Fruit fly (Drosophila melanogaster) whole organism, prepupa: ENCODE data around the gene CG10338.

ENCODE experiments used
- Blimp-1 ChIP-seq: fragments of 200-800 bp; sonication (Bioruptor generic); optimal IDR thresholded peaks from 3 replicates; lab custom pipeline; 2017; ENCODE audit warnings: missing biosample characterization, missing genetic modification characterization, mild to moderate bottlenecking, moderate library complexity, missing genetic modification reagents
- CG10631 ChIP-seq: fragments of 200-800 bp; sonication (Bioruptor generic); optimal IDR thresholded peaks from 2 replicates; lab custom pipeline; 2016; ENCODE audit warnings: missing biosample characterization, missing genetic modification characterization
- CG10669 ChIP-seq: fragments of 200-800 bp; sonication (Bioruptor generic); optimal IDR thresholded peaks from 3 replicates; lab custom pipeline; 2018; ENCODE audit warnings: missing biosample characterization, mild to moderate bottlenecking, missing genetic modification characterization, moderate library complexity
- CG11902 ChIP-seq: fragments of 200-800 bp; sonication (Bioruptor generic); optimal IDR thresholded peaks from 3 replicates; lab custom pipeline; 2016; ENCODE audit warnings: missing biosample characterization, missing genetic modification characterization
- CG15336 ChIP-seq: fragments of 200-800 bp; sonication (Bioruptor generic); IDR thresholded peaks from 2 replicates; pipeline ENCODE4 v1.3.6; 2022; ENCODE audit warnings: missing biosample characterization, missing genetic modification characterization
- CG1621 ChIP-seq: fragments of 200-800 bp; sonication (Bioruptor generic); optimal IDR thresholded peaks from 3 replicates; lab custom pipeline; 2018; ENCODE audit warnings: missing biosample characterization, mild to moderate bottlenecking, missing genetic modification characterization
- CG16779 ChIP-seq: fragments of 200-800 bp; sonication (Bioruptor generic); optimal IDR thresholded peaks from 3 replicates; lab custom pipeline; 2017; ENCODE audit warnings: missing biosample characterization, mild to moderate bottlenecking, missing genetic modification characterization
- CG3032 ChIP-seq: fragments of 200-800 bp; optimal IDR thresholded peaks from 2 replicates; lab custom pipeline; 2019; ENCODE audit warnings: missing biosample characterization, mild to moderate bottlenecking, missing genetic modification characterization, moderate library complexity
- CG31627 ChIP-seq: fragments of 200-800 bp; sonication (Bioruptor generic); optimal IDR thresholded peaks from 3 replicates; lab custom pipeline; 2016; ENCODE audit warnings: missing biosample characterization, missing genetic modification characterization
- CG32006 ChIP-seq: fragments of 200-800 bp; sonication (Bioruptor generic); optimal IDR thresholded peaks from 3 replicates; lab custom pipeline; 2017; ENCODE audit warnings: missing biosample characterization, mild to moderate bottlenecking, missing genetic modification characterization
- CG4318 ChIP-seq: fragments of 200-800 bp; sonication (Bioruptor generic); optimal IDR thresholded peaks from 3 replicates; lab custom pipeline; 2017; ENCODE audit warnings: missing biosample characterization, mild to moderate bottlenecking, missing genetic modification characterization
- CG6163 ChIP-seq: fragments of 200-800 bp; sonication (Bioruptor generic); IDR thresholded peaks from 3 replicates; pipeline ENCODE4 v1.3.6; 2022; ENCODE audit warnings: missing biosample characterization, missing genetic modification characterization
- CG6276 ChIP-seq: fragments of 200-800 bp; sonication (Bioruptor generic); optimal IDR thresholded peaks from 2 replicates; lab custom pipeline; 2017; ENCODE audit warnings: missing biosample characterization, mild to moderate bottlenecking, missing genetic modification characterization
- CG6792 ChIP-seq: fragments of 200-800 bp; sonication (Bioruptor generic); optimal IDR thresholded peaks from 3 replicates; lab custom pipeline; 2016; ENCODE audit warnings: missing biosample characterization, missing genetic modification characterization
- CG6808 ChIP-seq: fragments of 200-800 bp; sonication (Bioruptor generic); optimal IDR thresholded peaks from 3 replicates; lab custom pipeline; 2017; ENCODE audit warnings: missing biosample characterization, missing genetic modification characterization, mild to moderate bottlenecking, moderate library complexity, missing genetic modification reagents
- CG6854 ChIP-seq: fragments of 200-800 bp; sonication (Bioruptor generic); optimal IDR thresholded peaks from 2 replicates; lab custom pipeline; 2017; ENCODE audit warnings: missing biosample characterization, mild to moderate bottlenecking, missing genetic modification characterization
- CG8119 ChIP-seq: fragments of 200-800 bp; sonication (Bioruptor generic); IDR thresholded peaks from 3 replicates; pipeline ENCODE4 v1.3.6; 2022; ENCODE audit warnings: missing biosample characterization, missing genetic modification characterization
- CG8319 ChIP-seq: fragments of 200-800 bp; sonication (Bioruptor generic); optimal IDR thresholded peaks from 3 replicates; lab custom pipeline; 2016; ENCODE audit warnings: missing biosample characterization, missing genetic modification characterization
- CG8632 ChIP-seq: fragments of 200-800 bp; sonication (Bioruptor generic); optimal IDR thresholded peaks from 3 replicates; lab custom pipeline; 2016; ENCODE audit warnings: missing biosample characterization, missing genetic modification characterization
- Eip78C ChIP-seq: fragments of 200-800 bp; sonication (Bioruptor generic); peaks from one replicate; lab custom pipeline; 2016; ENCODE audit warnings: missing biosample characterization, missing genetic modification characterization
- Eip93F ChIP-seq: fragments of 200-800 bp; sonication (Bioruptor generic); optimal IDR thresholded peaks from 2 replicates; lab custom pipeline; 2016; ENCODE audit warnings: missing biosample characterization, mild to moderate bottlenecking, missing genetic modification characterization
- Ets21C ChIP-seq: fragments of 200-800 bp; sonication (Bioruptor generic); optimal IDR thresholded peaks from 3 replicates; lab custom pipeline; 2016; ENCODE audit warnings: missing biosample characterization, missing genetic modification characterization
- Ets96B ChIP-seq: fragments of 200-800 bp; optimal IDR thresholded peaks from 2 replicates; lab custom pipeline; 2019; ENCODE audit warnings: missing biosample characterization, mild to moderate bottlenecking, missing genetic modification characterization, moderate library complexity
- Gug ChIP-seq: fragments of 200-800 bp; sonication (Bioruptor generic); IDR thresholded peaks from 2 replicates; pipeline ENCODE4 v1.3.6; 2022; ENCODE audit warnings: missing biosample characterization, missing genetic modification characterization
- Hr38 ChIP-seq: sonication (Bioruptor generic); optimal IDR thresholded peaks from 2 replicates; lab custom pipeline; 2016; ENCODE audit warnings: missing biosample characterization, missing genetic modification characterization
- Hr39 ChIP-seq: fragments of 200-800 bp; sonication (Bioruptor generic); optimal IDR thresholded peaks from 2 replicates; lab custom pipeline; 2016; ENCODE audit warnings: missing biosample characterization, missing genetic modification characterization
- Lpt ChIP-seq: fragments of 200-800 bp; sonication (Bioruptor generic); optimal IDR thresholded peaks from 3 replicates; lab custom pipeline; 2016; ENCODE audit warnings: missing biosample characterization, missing genetic modification characterization
- Met ChIP-seq: fragments of 200-800 bp; sonication (Bioruptor generic); optimal IDR thresholded peaks from 3 replicates; lab custom pipeline; 2016; ENCODE audit warnings: missing biosample characterization, missing genetic modification characterization
- OdsH ChIP-seq: fragments of 200-800 bp; sonication (Bioruptor generic); optimal IDR thresholded peaks from 3 replicates; lab custom pipeline; 2016; ENCODE audit warnings: missing biosample characterization, missing genetic modification characterization
- Smox ChIP-seq: fragments of 200-800 bp; sonication (Bioruptor generic); optimal IDR thresholded peaks from 3 replicates; lab custom pipeline; 2016; ENCODE audit warnings: missing biosample characterization, missing genetic modification characterization
- Sox102F ChIP-seq: fragments of 200-800 bp; sonication (Bioruptor generic); optimal IDR thresholded peaks from 2 replicates; lab custom pipeline; 2016; ENCODE audit warnings: missing biosample characterization, mild to moderate bottlenecking, missing genetic modification characterization
- Sox14 ChIP-seq: fragments of 200-800 bp; sonication (Bioruptor generic); optimal IDR thresholded peaks from 3 replicates; lab custom pipeline; 2016; ENCODE audit warnings: missing biosample characterization, missing genetic modification characterization
- Sox15 ChIP-seq: fragments of 200-800 bp; sonication (Bioruptor generic); optimal IDR thresholded peaks from 3 replicates; lab custom pipeline; 2016; ENCODE audit warnings: missing biosample characterization, missing genetic modification characterization
- achi ChIP-seq: fragments of 200-800 bp; sonication (Bioruptor generic); optimal IDR thresholded peaks from 3 replicates; lab custom pipeline; 2016; ENCODE audit warnings: missing biosample characterization, missing genetic modification characterization
- acj6 ChIP-seq: fragments of 200-800 bp; sonication (Bioruptor generic); optimal IDR thresholded peaks from 3 replicates; lab custom pipeline; 2016; ENCODE audit warnings: missing biosample characterization, missing genetic modification characterization
- dac ChIP-seq: fragments of 200-800 bp; sonication (Bioruptor generic); optimal IDR thresholded peaks from 2 replicates; lab custom pipeline; 2017; ENCODE audit warnings: missing biosample characterization, mild to moderate bottlenecking, missing genetic modification characterization
- dsx ChIP-seq: fragments of 200-800 bp; optimal IDR thresholded peaks from 3 replicates; lab custom pipeline; 2019; ENCODE audit warnings: missing biosample characterization, mild to moderate bottlenecking, missing genetic modification characterization, moderate library complexity; ENCODE audit not compliant: poor library complexity, severe bottlenecking
- eg ChIP-seq: fragments of 200-800 bp; sonication (Bioruptor generic); IDR thresholded peaks from 3 replicates; pipeline ENCODE4 v1.3.6; 2022; ENCODE audit warnings: missing biosample characterization, missing genetic modification characterization
- esn ChIP-seq: fragments of 200-800 bp; sonication (Bioruptor generic); optimal IDR thresholded peaks from 2 replicates; lab custom pipeline; 2016; ENCODE audit warnings: missing biosample characterization, mild to moderate bottlenecking, missing genetic modification characterization, moderate library complexity
- fd59A ChIP-seq: fragments of 200-800 bp; sonication (Bioruptor generic); optimal IDR thresholded peaks from 2 replicates; lab custom pipeline; 2017; ENCODE audit warnings: missing biosample characterization, mild to moderate bottlenecking, missing genetic modification characterization, missing genetic modification reagents
- fd85E ChIP-seq: fragments of 200-800 bp; sonication (Bioruptor generic); optimal IDR thresholded peaks from 3 replicates; lab custom pipeline; 2016; ENCODE audit warnings: missing biosample characterization, missing genetic modification characterization
- fkh ChIP-seq: fragments of 200-800 bp; sonication (Bioruptor generic); optimal IDR thresholded peaks from 3 replicates; lab custom pipeline; 2017; ENCODE audit warnings: missing biosample characterization, mild to moderate bottlenecking, missing genetic modification characterization, moderate library complexity
- lz ChIP-seq: fragments of 200-800 bp; sonication (Bioruptor generic); optimal IDR thresholded peaks from 3 replicates; lab custom pipeline; 2016; ENCODE audit warnings: missing biosample characterization, missing genetic modification characterization
- net ChIP-seq: fragments of 200-800 bp; sonication (Bioruptor generic); optimal IDR thresholded peaks from 3 replicates; lab custom pipeline; 2016; ENCODE audit warnings: missing biosample characterization, missing genetic modification characterization
- spab ChIP-seq: fragments of 200-800 bp; sonication (Bioruptor generic); optimal IDR thresholded peaks from 2 replicates; lab custom pipeline; 2017; ENCODE audit warnings: missing biosample characterization, mild to moderate bottlenecking, missing genetic modification characterization, missing genetic modification reagents
- ss ChIP-seq, 2 experiments: fragments of 200-800 bp; sonication (Bioruptor generic); optimal IDR thresholded peaks; 2 replicates in 1 of 2; 3 replicates in 1 of 2; lab custom pipeline; 2017 to 2018; ENCODE audit warnings: mild to moderate bottlenecking in 2 of 2, missing biosample characterization in 2 of 2, missing genetic modification characterization in 2 of 2, moderate library complexity in 1 of 2
- topi ChIP-seq: fragments of 200-800 bp; sonication (Bioruptor generic); optimal IDR thresholded peaks from 3 replicates; lab custom pipeline; 2016; ENCODE audit warnings: missing biosample characterization, missing genetic modification characterization

CG10338 gene

dm6 chr2L:18695404-18695804 lies at the start of gene CG10338, which contains the start of gene CG10383 (continued):
- TF ChIP-seq CG11902 (peak; percentile 87), CG6808 (GFP tag; lab: Kevin White, UChicago) (no peak), fd85E (GFP tag; lab: Kevin White, UChicago) (peak; percentile 77), CG6276 (GFP tag; lab: Kevin White, UChicago) (no peak), Gug (GFP tag; lab: Robert Waterston, UW) (peak; percentile 86), Sox15 (peak; percentile 84), CG15336 (GFP tag; lab: Robert Waterston, UW) (peak; percentile 84), CG4318 (GFP tag; lab: Kevin White, UChicago) (peak; percentile 69)

- TF ChIP-seq Hr38 (no peak), Blimp-1 (GFP tag; lab: Kevin White, UChicago) (no peak), Eip78C (peak; percentile 91), fd85E (GFP tag; lab: Kevin White, UChicago) (no peak), CG16779 (no peak), net (peak; percentile 47), lz (GFP tag; lab: Kevin White, UChicago) (peak; percentile 69), fd59A (GFP tag; lab: Kevin White, UChicago) (peak; percentile 39), Hr39 (GFP tag; lab: Kevin White, UChicago) (peak; percentile 69), CG10631 (GFP tag; lab: Kevin White, UChicago) (peak; percentile 61), eg (no peak), Ets96B (tag; lab: Kevin White, UChicago) (peak; percentile 68), dac (GFP tag; lab: Kevin White, UChicago) (no peak), CG6792 (GFP tag; lab: Kevin White, UChicago) (peak; percentile 64), CG6854 (GFP tag; lab: Kevin White, UChicago) (no peak), CG6163 (GFP tag; lab: Robert Waterston, UW) (peak; percentile 80), CG10669 (GFP tag; lab: Kevin White, UChicago) (peak; percentile 18), CG31627 (GFP tag; lab: Kevin White, UChicago) (peak; percentile 68), CG6808 (GFP tag; lab: Kevin White, UChicago) (no peak), achi (GFP tag; lab: Kevin White, UChicago) (peak; percentile 64), Eip93F (GFP tag; lab: Kevin White, UChicago) (no peak), Sox15 (peak; percentile 44), CG32006 (GFP tag; lab: Kevin White, UChicago) (peak; percentile 65), CG1621 (tag; lab: Kevin White, UChicago) (peak; percentile 47), Lpt (GFP tag; lab: Kevin White, UChicago) (peak; percentile 58), CG8319 (GFP tag; lab: Kevin White, UChicago) (no peak), fkh (GFP tag; lab: Kevin White, UChicago) (peak; percentile 45), Sox14 (GFP tag; lab: Kevin White, UChicago) (peak; percentile 65), topi (GFP tag; lab: Kevin White, UChicago) (peak; percentile 62), Smox (GFP tag; lab: Kevin White, UChicago) (peak; percentile 67), Met (GFP tag; lab: Kevin White, UChicago) (peak; percentile 78), acj6 (GFP tag; lab: Kevin White, UChicago) (peak; percentile 71), dsx (GFP tag; lab: Kevin White, UChicago) (peak; percentile 65), Sox102F (GFP tag; lab: Kevin White, UChicago) (peak; percentile 78), CG4318 (GFP tag; lab: Kevin White, UChicago) (peak; percentile 23), esn (peak; percentile 82), CG11902 (peak; percentile 30), CG3032 (tag; lab: Kevin White, UChicago) (peak; percentile 11), CG8119 (GFP tag; lab: Robert Waterston, UW) (peak; percentile 58; the same call in 2 of the 3 replicates), Ets21C (GFP tag; lab: Kevin White, UChicago) (peak; percentile 44), spab (no peak), OdsH (GFP tag; lab: Kevin White, UChicago) (peak; percentile 74), ss (GFP tag; optimal IDR thresholded peaks at IDR 0.05; lab: Kevin White, UChicago) (peak; percentile 35 to 84), CG8632 (GFP tag; lab: Kevin White, UChicago) (peak; percentile 56)
Observed at dm6 chr2L:18647857-18648652, 47.4 kb upstream of the CG10338 start.
